Fruit fly (Drosophila melanogaster) whole organism, embryonic: ENCODE data around the gene CG10298.

Experiments used
- Ada2b ChIP-seq: fragments of 200-800 bp; sonication (Bioruptor generic); IDR thresholded peaks from 2 replicates; pipeline ENCODE4 v1.3.6; 2022; ENCODE audit warnings: missing biosample characterization, missing genetic modification characterization
- Asciz ChIP-seq: fragments of 200-800 bp; sonication (Bioruptor generic); optimal IDR thresholded peaks from 2 replicates; lab custom pipeline; 2017; ENCODE audit warnings: missing biosample characterization, mild to moderate bottlenecking, missing genetic modification characterization, missing genetic modification reagents
- Atf-2 ChIP-seq: fragments of 200-800 bp; sonication (Bioruptor generic); optimal IDR thresholded peaks from 2 replicates; lab custom pipeline; 2016; ENCODE audit warnings: missing biosample characterization, missing genetic modification characterization
- B-H2 ChIP-seq: fragments of 200-800 bp; sonication (Bioruptor generic); optimal IDR thresholded peaks from 2 replicates; lab custom pipeline; 2018; ENCODE audit warnings: missing biosample characterization, mild to moderate bottlenecking, missing genetic modification characterization
- CG10209 ChIP-seq: fragments of 200-800 bp; sonication (Bioruptor generic); optimal IDR thresholded peaks from 3 replicates; lab custom pipeline; 2017; ENCODE audit warnings: missing biosample characterization, mild to moderate bottlenecking, missing genetic modification characterization, missing genetic modification reagents
- CG1024 ChIP-seq: fragments of 200-800 bp; sonication (Bioruptor generic); IDR thresholded peaks from 2 replicates; pipeline ENCODE4 v1.3.6; 2022; ENCODE audit warnings: missing biosample characterization, missing genetic modification characterization
- CG11560 ChIP-seq: fragments of 200-800 bp; sonication (Bioruptor generic); IDR thresholded peaks from 3 replicates; pipeline ENCODE4 v1.3.6; 2022; ENCODE audit warnings: missing biosample characterization, missing genetic modification characterization
- CG14441 ChIP-seq: fragments of 200-800 bp; sonication (Bioruptor generic); IDR thresholded peaks from 2 replicates; pipeline ENCODE4 v1.3.6; 2022; ENCODE audit warnings: missing biosample characterization, missing genetic modification characterization
- CG14860 ChIP-seq: fragments of 200-800 bp; sonication (Bioruptor generic); IDR thresholded peaks from 3 replicates; pipeline ENCODE4 v1.3.6; 2022; ENCODE audit warnings: missing biosample characterization, missing genetic modification characterization; ENCODE audit not compliant: partially characterized antibody
- CG15269 ChIP-seq: fragments of 200-800 bp; sonication (Bioruptor generic); optimal IDR thresholded peaks from 2 replicates; lab custom pipeline; 2018; ENCODE audit warnings: missing biosample characterization, mild to moderate bottlenecking, missing genetic modification characterization, moderate library complexity
- CG17361 ChIP-seq: fragments of 200-800 bp; sonication (Bioruptor generic); IDR thresholded peaks from 3 replicates; pipeline ENCODE4 v1.3.6; 2022; ENCODE audit warnings: missing biosample characterization, missing genetic modification characterization
- CG17912 ChIP-seq: fragments of 200-800 bp; sonication (Bioruptor generic); optimal IDR thresholded peaks from 2 replicates; lab custom pipeline; 2018; ENCODE audit warnings: missing biosample characterization, mild to moderate bottlenecking, missing genetic modification characterization
- CG18011 ChIP-seq: fragments of 200-800 bp; sonication (Bioruptor generic); optimal IDR thresholded peaks from 2 replicates; lab custom pipeline; 2017; ENCODE audit warnings: missing biosample characterization, missing genetic modification characterization, mild to moderate bottlenecking, moderate library complexity, missing genotype
- CG18599 ChIP-seq: fragments of 200-800 bp; sonication (Bioruptor generic); optimal IDR thresholded peaks from 3 replicates; lab custom pipeline; 2017; ENCODE audit warnings: missing biosample characterization, missing genetic modification characterization, mild to moderate bottlenecking, moderate library complexity, missing genetic modification reagents
- CG3163 ChIP-seq: fragments of 200-800 bp; sonication (Bioruptor generic); optimal IDR thresholded peaks from 3 replicates; lab custom pipeline; 2016; ENCODE audit warnings: missing biosample characterization, missing genetic modification characterization
- CG32772 ChIP-seq: fragments of 200-800 bp; sonication (Bioruptor generic); IDR thresholded peaks from 2 replicates; pipeline ENCODE4 v1.3.6; 2022; ENCODE audit warnings: missing biosample characterization, missing genetic modification characterization
- CG3407 ChIP-seq: fragments of 200-800 bp; sonication (Bioruptor generic); optimal IDR thresholded peaks from 2 replicates; lab custom pipeline; 2018; ENCODE audit warnings: missing biosample characterization, mild to moderate bottlenecking, missing genetic modification characterization
- CG34376 ChIP-seq: fragments of 200-800 bp; sonication (Bioruptor generic); optimal IDR thresholded peaks from 2 replicates; lab custom pipeline; 2018; ENCODE audit warnings: missing biosample characterization, mild to moderate bottlenecking, missing genetic modification characterization
- CG4328 ChIP-seq: fragments of 200-800 bp; sonication (Bioruptor generic); optimal IDR thresholded peaks from 3 replicates; lab custom pipeline; 2017; ENCODE audit warnings: missing biosample characterization, missing genetic modification reagents, missing genetic modification characterization
- CG4730 ChIP-seq: fragments of 200-800 bp; sonication (Bioruptor generic); IDR thresholded peaks from 2 replicates; pipeline ENCODE4 v1.3.6; 2022; ENCODE audit warnings: missing biosample characterization, missing genetic modification characterization
- CG6175 ChIP-seq: fragments of 200-800 bp; sonication (Bioruptor generic); IDR thresholded peaks from 3 replicates; pipeline ENCODE4 v1.3.6; 2022; ENCODE audit warnings: missing biosample characterization, missing genetic modification characterization
- CG9609 ChIP-seq: fragments of 200-800 bp; sonication (Bioruptor generic); optimal IDR thresholded peaks from 3 replicates; lab custom pipeline; 2016; ENCODE audit warnings: missing biosample characterization, missing genetic modification characterization
- Camta ChIP-seq: fragments of 200-800 bp; sonication (Bioruptor generic); optimal IDR thresholded peaks from 2 replicates; lab custom pipeline; 2016; ENCODE audit warnings: missing biosample characterization, missing genetic modification characterization
- Deaf1 ChIP-seq: fragments of 200-800 bp; optimal IDR thresholded peaks from 3 replicates; lab custom pipeline; 2019; ENCODE audit warnings: missing biosample characterization, mild to moderate bottlenecking, missing genetic modification characterization, moderate library complexity
- Elba2 ChIP-seq: fragments of 200-800 bp; sonication (Bioruptor generic); optimal IDR thresholded peaks from 3 replicates; lab custom pipeline; 2016; ENCODE audit warnings: missing biosample characterization, missing genetic modification characterization
- Gsc ChIP-seq: fragments of 200-800 bp; sonication (Bioruptor generic); IDR thresholded peaks from 2 replicates; pipeline ENCODE4 v1.3.6; 2022; ENCODE audit warnings: missing biosample characterization, missing genetic modification characterization
- H15 ChIP-seq: fragments of 200-800 bp; sonication (Bioruptor generic); IDR thresholded peaks from 3 replicates; pipeline ENCODE4 v1.3.6; 2022; ENCODE audit warnings: missing biosample characterization, missing genetic modification characterization
- Hr3 ChIP-seq: fragments of 200-800 bp; sonication (Bioruptor generic); optimal IDR thresholded peaks from 3 replicates; lab custom pipeline; 2016; ENCODE audit warnings: missing biosample characterization, missing genetic modification characterization
- Hr39 ChIP-seq: fragments of >200 bp; optimal IDR thresholded peaks from 2 replicates; lab custom pipeline; 2017
- MBD-R2 ChIP-seq: fragments of 200-800 bp; sonication (Bioruptor generic); IDR thresholded peaks from 2 replicates; pipeline ENCODE4 v1.3.6; 2022; ENCODE audit warnings: missing biosample characterization, missing genetic modification characterization
- Oli ChIP-seq: fragments of 200-800 bp; sonication (Bioruptor generic); optimal IDR thresholded peaks from 2 replicates; lab custom pipeline; 2018; ENCODE audit warnings: missing biosample characterization, mild to moderate bottlenecking, missing genetic modification characterization, moderate library complexity
- Poxn ChIP-seq: fragments of 200-800 bp; sonication (Bioruptor generic); IDR thresholded peaks from 2 replicates; pipeline ENCODE4 v1.3.6; 2022; ENCODE audit warnings: missing biosample characterization, missing genetic modification characterization
- Six4 ChIP-seq: fragments of 200-800 bp; sonication (Bioruptor generic); optimal IDR thresholded peaks from 2 replicates; lab custom pipeline; 2016; ENCODE audit warnings: missing biosample characterization, missing genetic modification characterization
- chn ChIP-seq: fragments of 200-800 bp; sonication (Bioruptor generic); optimal IDR thresholded peaks from 2 replicates; lab custom pipeline; 2016; ENCODE audit warnings: missing biosample characterization, missing genetic modification characterization
- crp ChIP-seq, 2 experiments: fragments of 200-800 bp; sonication (Bioruptor generic); optimal IDR thresholded peaks; 2 replicates in 1 of 2; 3 replicates in 1 of 2; lab custom pipeline; 2017; ENCODE audit warnings: missing biosample characterization in 2 of 2, missing genetic modification characterization in 2 of 2, mild to moderate bottlenecking in 1 of 2, moderate library complexity in 1 of 2
- dmrt11E ChIP-seq: fragments of 200-800 bp; sonication (Bioruptor generic); optimal IDR thresholded peaks from 3 replicates; lab custom pipeline; 2018; ENCODE audit warnings: missing biosample characterization, mild to moderate bottlenecking, missing genetic modification characterization, moderate library complexity
- gem ChIP-seq: fragments of 200-800 bp; sonication (Bioruptor generic); optimal IDR thresholded peaks from 2 replicates; lab custom pipeline; 2019; ENCODE audit warnings: missing biosample characterization, mild to moderate bottlenecking, missing genetic modification characterization, moderate library complexity
- jigr1 ChIP-seq: fragments of 200-800 bp; sonication (Bioruptor generic); IDR thresholded peaks from 3 replicates; pipeline ENCODE4 v1.3.6; 2022; ENCODE audit warnings: missing biosample characterization, missing genetic modification characterization
- kay ChIP-seq: fragments of 200-800 bp; sonication (Bioruptor generic); optimal IDR thresholded peaks from 2 replicates; lab custom pipeline; 2016; ENCODE audit warnings: missing biosample characterization, missing genetic modification characterization
- onecut ChIP-seq: fragments of 200-800 bp; sonication (Bioruptor generic); IDR thresholded peaks from 2 replicates; pipeline ENCODE4 v1.3.6; 2022; ENCODE audit warnings: missing biosample characterization, missing genetic modification characterization
- p53 ChIP-seq: fragments of 200-800 bp; sonication (Bioruptor generic); optimal IDR thresholded peaks from 2 replicates; lab custom pipeline; 2016; ENCODE audit warnings: missing biosample characterization, missing genetic modification characterization
- pb ChIP-seq: fragments of 200-800 bp; sonication (Bioruptor generic); optimal IDR thresholded peaks from 3 replicates; lab custom pipeline; 2016; ENCODE audit warnings: missing biosample characterization, missing genetic modification characterization
- phol ChIP-seq: fragments of 200-800 bp; sonication (Bioruptor generic); optimal IDR thresholded peaks from 3 replicates; lab custom pipeline; 2018; ENCODE audit warnings: missing biosample characterization, mild to moderate bottlenecking, missing genetic modification characterization, moderate library complexity
- pros ChIP-seq: fragments of 200-800 bp; sonication (Bioruptor generic); optimal IDR thresholded peaks from 3 replicates; lab custom pipeline; 2019; ENCODE audit warnings: missing biosample characterization, mild to moderate bottlenecking, missing genetic modification characterization, moderate library complexity
- sc ChIP-seq, 3 experiments: fragments of >200 bp in 2 of 3; fragments of 200-800 bp in 1 of 3; sonication (Bioruptor generic) in 1 of 3; optimal IDR thresholded peaks; 2 replicates in 2 of 3; 3 replicates in 1 of 3; lab custom pipeline; 2017; ENCODE audit warnings: mild to moderate bottlenecking in 1 of 3, missing biosample characterization in 1 of 3, missing genetic modification characterization in 1 of 3, missing genetic modification reagents in 1 of 3
- sd ChIP-seq: fragments of 200-800 bp; sonication (Bioruptor generic); optimal IDR thresholded peaks from 3 replicates; lab custom pipeline; 2018; ENCODE audit warnings: missing biosample characterization, mild to moderate bottlenecking, missing genetic modification characterization, moderate library complexity
- tap ChIP-seq: fragments of 200-800 bp; optimal IDR thresholded peaks from 3 replicates; lab custom pipeline; 2019; ENCODE audit warnings: missing biosample characterization, mild to moderate bottlenecking, missing genetic modification characterization, moderate library complexity
- tin ChIP-seq: fragments of 200-800 bp; sonication (Bioruptor generic); optimal IDR thresholded peaks from 3 replicates; lab custom pipeline; 2016; ENCODE audit warnings: missing biosample characterization, missing genetic modification characterization
- trh ChIP-seq: fragments of 200-800 bp; sonication (Bioruptor generic); optimal IDR thresholded peaks from 2 replicates; lab custom pipeline; 2016; ENCODE audit warnings: missing biosample characterization, missing genetic modification characterization
- vnd ChIP-seq: fragments of 200-800 bp; sonication (Bioruptor generic); IDR thresholded peaks from 3 replicates; pipeline ENCODE4 v1.3.6; 2022; ENCODE audit warnings: missing biosample characterization, missing genetic modification characterization; ENCODE audit not compliant: partially characterized antibody

Gene CG10298

DNA sequence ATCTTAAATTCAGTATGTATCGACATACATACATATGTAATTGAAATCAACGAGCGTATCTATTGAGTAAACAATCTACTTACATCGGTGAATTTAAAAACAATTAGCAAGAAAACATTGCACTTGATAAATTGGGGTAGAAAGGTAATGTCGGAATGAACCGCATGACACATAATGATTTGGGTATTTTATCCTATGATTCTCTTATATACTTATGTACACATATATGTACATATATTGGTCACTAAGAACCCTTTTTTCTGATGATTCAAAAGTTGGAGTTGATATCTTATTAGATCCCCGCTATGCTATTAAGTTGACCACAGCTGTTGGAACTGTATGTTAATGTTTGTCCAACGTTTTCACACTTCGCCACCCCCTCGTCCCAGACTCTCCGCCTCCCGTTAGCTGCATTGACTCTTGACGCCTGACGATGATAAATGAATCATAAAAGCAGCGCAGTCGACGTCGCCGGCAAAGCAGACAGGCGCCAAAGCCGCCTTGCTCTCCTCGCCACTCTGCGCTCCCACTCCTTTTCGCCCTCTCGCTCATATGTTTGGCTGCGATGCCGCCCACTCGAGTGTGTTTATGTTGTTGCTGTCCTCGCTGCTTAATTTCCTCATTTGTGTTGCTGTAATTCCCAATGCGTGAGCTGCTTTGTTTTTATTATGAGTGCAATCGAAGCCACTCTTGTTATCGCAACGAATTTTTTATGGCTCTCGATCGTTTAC, 10.3 kb downstream of the CG10298 start (continued):
- TF ChIP-seq CG3163 (GFP tag; lab: Kevin White, UChicago) (no peak), Atf-2 (no peak), trh (GFP tag; lab: Kevin White, UChicago) (no peak), CG1024 (no peak), CG17361 (GFP tag; lab: Robert Waterston, UW) (peak; percentile 49; the same call in 2 of the 3 replicates), CG32772 (GFP tag; lab: Robert Waterston, UW) (no peak), Hr3 (GFP tag; lab: Kevin White, UChicago) (no peak), Gsc (GFP tag; lab: Robert Waterston, UW) (no peak), dmrt11E (tag; lab: Kevin White, UChicago) (peak; percentile 12), vnd (GFP tag; lab: Robert Waterston, UW) (no peak), sd (no peak), CG18599 (no peak), CG6175 (GFP tag; lab: Robert Waterston, UW) (no peak), CG9609 (GFP tag; lab: Kevin White, UChicago) (no peak), chn (GFP tag; lab: Kevin White, UChicago) (no peak), tin (GFP tag; lab: Kevin White, UChicago) (no peak), CG4730 (GFP tag; lab: Robert Waterston, UW) (no peak), CG11560 (tag; lab: Robert Waterston, UW) (no peak), sc (optimal IDR thresholded peaks at IDR 0.05; lab: Kevin White, UChicago) (no peak), sc (GFP tag; optimal IDR thresholded peaks at IDR 0.05; lab: Kevin White, UChicago) (peak; percentile 9), pb (GFP tag; lab: Kevin White, UChicago) (no peak), Ada2b (GFP tag; lab: Robert Waterston, UW) (no peak), gem (peak; percentile 63), Oli (peak; percentile 69), onecut (GFP tag; lab: Robert Waterston, UW) (no peak), tap (tag; lab: Kevin White, UChicago) (no peak), CG14441 (GFP tag; lab: Robert Waterston, UW) (no peak), CG18011 (GFP tag; lab: Kevin White, UChicago) (no peak), CG17912 (no peak), p53 (GFP tag; lab: Kevin White, UChicago) (no peak), MBD-R2 (GFP tag; lab: Robert Waterston, UW) (no peak), pros (GFP tag; lab: Kevin White, UChicago) (peak; percentile 45), crp (GFP tag; optimal IDR thresholded peaks at IDR 0.05; lab: Kevin White, UChicago) (no peak), CG15269 (tag; lab: Kevin White, UChicago) (peak; percentile 44), CG14860 (GFP tag; lab: Robert Waterston, UW) (no peak), Poxn (GFP tag; lab: Robert Waterston, UW) (no peak), jigr1 (no peak), kay (GFP tag; lab: Kevin White, UChicago) (peak; percentile 2), phol (tag; lab: Kevin White, UChicago) (peak; percentile 65), CG3407 (GFP tag; lab: Kevin White, UChicago) (no peak), Camta (GFP tag; lab: Kevin White, UChicago) (no peak), CG4328 (no peak), Deaf1 (no peak), Six4 (GFP tag; lab: Kevin White, UChicago) (no peak), CG34376 (GFP tag; lab: Kevin White, UChicago) (no peak), Asciz (GFP tag; lab: Kevin White, UChicago) (peak; percentile 33), B-H2 (no peak), Elba2 (no peak), Hr39 (lab: Kevin White, UChicago) (no peak), H15 (no peak), CG10209 (peak; percentile 40)
